Fruit fly (Drosophila melanogaster) whole organism, embryonic: ENCODE results near the gene ATPsynO.

Experiments used
- BEAF-32 ChIP-seq: fragments of 200-800 bp; sonication (Bioruptor generic); optimal IDR thresholded peaks from 3 replicates; lab custom pipeline; 2017; ENCODE audit warnings: missing biosample characterization, missing genetic modification characterization, mild to moderate bottlenecking, moderate library complexity, missing genetic modification reagents
- Blimp-1 ChIP-seq: fragments of 200-800 bp; sonication (Bioruptor generic); optimal IDR thresholded peaks from 3 replicates; lab custom pipeline; 2018; ENCODE audit warnings: missing biosample characterization, missing genetic modification characterization, mild to moderate bottlenecking, moderate library complexity, missing genetic modification reagents
- Bteb2 ChIP-seq: fragments of 200-800 bp; sonication (Bioruptor generic); optimal IDR thresholded peaks from 2 replicates; lab custom pipeline; 2016; ENCODE audit warnings: missing biosample characterization, missing genetic modification characterization
- CG10147 ChIP-seq: fragments of 200-800 bp; sonication (Bioruptor generic); optimal IDR thresholded peaks from 2 replicates; lab custom pipeline; 2019; ENCODE audit warnings: missing biosample characterization, mild to moderate bottlenecking, missing genetic modification characterization, moderate library complexity
- CG10274 ChIP-seq: fragments of 200-800 bp; sonication (Bioruptor generic); optimal IDR thresholded peaks from 3 replicates; lab custom pipeline; 2017; ENCODE audit warnings: missing biosample characterization, mild to moderate bottlenecking, missing genetic modification characterization
- CG10431 ChIP-seq: fragments of 200-800 bp; sonication (Bioruptor generic); optimal IDR thresholded peaks from 3 replicates; lab custom pipeline; 2018; ENCODE audit warnings: missing biosample characterization, mild to moderate bottlenecking, missing genetic modification characterization
- CG11456 ChIP-seq: fragments of 200-800 bp; sonication (Bioruptor generic); IDR thresholded peaks from 3 replicates; pipeline ENCODE4 v1.3.6; 2022; ENCODE audit warnings: missing biosample characterization, missing genetic modification characterization
- CG11696 ChIP-seq: fragments of 200-800 bp; sonication (Bioruptor generic); IDR thresholded peaks from 2 replicates; pipeline ENCODE4 v1.3.6; 2022; ENCODE audit warnings: missing biosample characterization, missing genetic modification characterization
- CG12219 ChIP-seq: fragments of 200-800 bp; sonication (Bioruptor generic); optimal IDR thresholded peaks from 3 replicates; lab custom pipeline; 2018; ENCODE audit warnings: missing biosample characterization, mild to moderate bottlenecking, missing genetic modification characterization
- CG13775 ChIP-seq: fragments of 200-800 bp; sonication (Bioruptor generic); optimal IDR thresholded peaks from 3 replicates; lab custom pipeline; 2017; ENCODE audit warnings: missing biosample characterization, mild to moderate bottlenecking, missing genetic modification characterization
- CG14441 ChIP-seq: fragments of 200-800 bp; sonication (Bioruptor generic); IDR thresholded peaks from 2 replicates; pipeline ENCODE4 v1.3.6; 2022; ENCODE audit warnings: missing biosample characterization, missing genetic modification characterization
- CG14860 ChIP-seq: fragments of 200-800 bp; sonication (Bioruptor generic); IDR thresholded peaks from 3 replicates; pipeline ENCODE4 v1.3.6; 2022; ENCODE audit warnings: missing biosample characterization, missing genetic modification characterization; ENCODE audit not compliant: partially characterized antibody
- CG15696 ChIP-seq: fragments of 200-800 bp; sonication (Bioruptor generic); optimal IDR thresholded peaks from 2 replicates; lab custom pipeline; 2019; ENCODE audit warnings: missing biosample characterization, mild to moderate bottlenecking, missing genetic modification characterization, moderate library complexity
- CG18764 ChIP-seq: fragments of 200-800 bp; sonication (Bioruptor generic); optimal IDR thresholded peaks from 3 replicates; lab custom pipeline; 2016; ENCODE audit warnings: missing biosample characterization, missing genetic modification characterization
- CG2199 ChIP-seq: fragments of 200-800 bp; sonication (Bioruptor generic); IDR thresholded peaks from 3 replicates; pipeline ENCODE4 v1.3.6; 2022; ENCODE audit warnings: missing biosample characterization, missing genetic modification characterization
- CG32532 ChIP-seq: fragments of 200-800 bp; sonication (Bioruptor generic); IDR thresholded peaks from 2 replicates; pipeline ENCODE4 v1.3.6; 2022; ENCODE audit warnings: missing biosample characterization, missing genetic modification characterization
- CG3407 ChIP-seq: fragments of 200-800 bp; sonication (Bioruptor generic); optimal IDR thresholded peaks from 2 replicates; lab custom pipeline; 2018; ENCODE audit warnings: missing biosample characterization, mild to moderate bottlenecking, missing genetic modification characterization
- CG4820 ChIP-seq: fragments of 200-800 bp; sonication (Bioruptor generic); optimal IDR thresholded peaks from 3 replicates; lab custom pipeline; 2016; ENCODE audit warnings: missing biosample characterization, missing genetic modification characterization
- CG6854 ChIP-seq: fragments of 200-800 bp; sonication (Bioruptor generic); optimal IDR thresholded peaks from 3 replicates; lab custom pipeline; 2017; ENCODE audit warnings: missing biosample characterization, mild to moderate bottlenecking, missing genetic modification characterization
- CG8924 ChIP-seq: fragments of 200-800 bp; optimal IDR thresholded peaks from 3 replicates; lab custom pipeline; 2019; ENCODE audit warnings: missing biosample characterization, mild to moderate bottlenecking, missing genetic modification characterization, moderate library complexity
- Dp ChIP-seq: fragments of 200-800 bp; sonication (Bioruptor generic); optimal IDR thresholded peaks from 2 replicates; lab custom pipeline; 2018; ENCODE audit warnings: missing biosample characterization, mild to moderate bottlenecking, missing genetic modification characterization, moderate library complexity
- Dref ChIP-seq: fragments of 200-800 bp; sonication (Bioruptor generic); IDR thresholded peaks from 2 replicates; pipeline ENCODE4 v1.3.6; 2022; ENCODE audit warnings: missing biosample characterization, missing genetic modification characterization
- H2.0 ChIP-seq: fragments of 200-800 bp; sonication (Bioruptor generic); IDR thresholded peaks from 2 replicates; pipeline ENCODE4 v1.3.6; 2022; ENCODE audit warnings: missing biosample characterization, missing genetic modification characterization
- HHEX ChIP-seq: fragments of 200-800 bp; sonication (Bioruptor generic); optimal IDR thresholded peaks from 3 replicates; lab custom pipeline; 2017; ENCODE audit warnings: missing biosample characterization, mild to moderate bottlenecking, missing genetic modification characterization, missing genetic modification reagents
- Hey ChIP-seq: fragments of 200-800 bp; sonication (Bioruptor generic); optimal IDR thresholded peaks from 3 replicates; lab custom pipeline; 2018; ENCODE audit warnings: missing biosample characterization, mild to moderate bottlenecking, missing genetic modification characterization
- NFAT ChIP-seq: fragments of 200-800 bp; sonication (Bioruptor generic); IDR thresholded peaks from 2 replicates; pipeline ENCODE4 v1.3.6; 2022; ENCODE audit warnings: missing biosample characterization, missing genetic modification characterization
- Pdp1 ChIP-seq, 2 experiments: fragments of 200-800 bp; sonication (Bioruptor generic); optimal IDR thresholded peaks; 3 replicates each; lab custom pipeline; 2016; ENCODE audit warnings: missing biosample characterization in 2 of 2, missing genetic modification characterization in 2 of 2, mild to moderate bottlenecking in 1 of 2, moderate library complexity in 1 of 2
- Trl ChIP-seq, 3 experiments: fragments of >200 bp in 2 of 3; fragments of 200-800 bp in 1 of 3; sonication (Bioruptor generic) in 1 of 3; optimal IDR thresholded peaks; 2 replicates in 1 of 3; 3 replicates in 2 of 3; lab custom pipeline; 2016 to 2017; ENCODE audit warnings: missing biosample characterization in 1 of 3, missing genetic modification characterization in 1 of 3
- bab2 ChIP-seq: fragments of 200-800 bp; sonication (Bioruptor generic); optimal IDR thresholded peaks from 2 replicates; lab custom pipeline; 2016; ENCODE audit warnings: missing biosample characterization, missing genetic modification characterization
- br ChIP-seq: fragments of >200 bp; optimal IDR thresholded peaks from 2 replicates; lab custom pipeline; 2017
- bsh ChIP-seq, 2 experiments: fragments of 200-800 bp; sonication (Bioruptor generic); optimal IDR thresholded peaks; 2 replicates each; lab custom pipeline; 2017 to 2018; ENCODE audit warnings: mild to moderate bottlenecking in 2 of 2, missing biosample characterization in 2 of 2, missing genetic modification characterization in 2 of 2, moderate library complexity in 1 of 2
- cad ChIP-seq: fragments of >200 bp; optimal IDR thresholded peaks from 2 replicates; lab custom pipeline; 2017; ENCODE audit warnings: missing biosample characterization, missing genetic modification characterization
- crol ChIP-seq: fragments of 200-800 bp; sonication (Bioruptor generic); IDR thresholded peaks from 2 replicates; pipeline ENCODE4 v1.3.6; 2022; ENCODE audit warnings: missing biosample characterization, missing genetic modification characterization
- dati ChIP-seq: fragments of 200-800 bp; sonication (Bioruptor generic); IDR thresholded peaks from 2 replicates; pipeline ENCODE4 v1.3.6; 2022; ENCODE audit warnings: missing biosample characterization, missing genetic modification characterization
- en ChIP-seq: fragments of 200-800 bp; sonication (Bioruptor generic); optimal IDR thresholded peaks from 2 replicates; lab custom pipeline; 2016; ENCODE audit warnings: missing biosample characterization, missing genetic modification characterization
- grn ChIP-seq: fragments of 200-800 bp; sonication (Bioruptor generic); optimal IDR thresholded peaks from 3 replicates; lab custom pipeline; 2017; ENCODE audit warnings: missing biosample characterization, missing genetic modification characterization
- hb ChIP-seq: fragments of 200-800 bp; sonication (Bioruptor generic); IDR thresholded peaks from 3 replicates; pipeline ENCODE4 v1.3.6; 2022; ENCODE audit warnings: missing biosample characterization, missing genetic modification characterization; ENCODE audit not compliant: partially characterized antibody
- jigr1 ChIP-seq: fragments of 200-800 bp; sonication (Bioruptor generic); IDR thresholded peaks from 3 replicates; pipeline ENCODE4 v1.3.6; 2022; ENCODE audit warnings: missing biosample characterization, missing genetic modification characterization
- jumu ChIP-seq: fragments of 200-800 bp; sonication (Bioruptor generic); optimal IDR thresholded peaks from 3 replicates; lab custom pipeline; 2016; ENCODE audit warnings: missing biosample characterization, missing genetic modification characterization
- pan ChIP-seq, 4 experiments: fragments of >200 bp in 3 of 4; fragments of 200-800 bp in 1 of 4; sonication (Bioruptor generic) in 1 of 4; optimal IDR thresholded peaks in 3 of 4; IDR thresholded peaks in 1 of 4; 2 replicates each; pipeline versions ENCODE4 v1.3.6 to Lab custom; 2017 to 2022; ENCODE audit warnings: missing biosample characterization in 2 of 4, missing genetic modification characterization in 2 of 4, mixed read lengths in 1 of 4
- psq ChIP-seq: fragments of 200-800 bp; sonication (Bioruptor generic); optimal IDR thresholded peaks from 2 replicates; lab custom pipeline; 2017; ENCODE audit warnings: missing biosample characterization, missing genetic modification characterization
- sd ChIP-seq: fragments of 200-800 bp; sonication (Bioruptor generic); optimal IDR thresholded peaks from 3 replicates; lab custom pipeline; 2018; ENCODE audit warnings: missing biosample characterization, mild to moderate bottlenecking, missing genetic modification characterization, moderate library complexity
- sisA ChIP-seq: fragments of 200-800 bp; sonication (Bioruptor generic); IDR thresholded peaks from 2 replicates; pipeline ENCODE4 v1.3.6; 2022; ENCODE audit warnings: missing biosample characterization, missing genetic modification characterization
- slp2 ChIP-seq: fragments of 200-800 bp; sonication (Bioruptor generic); optimal IDR thresholded peaks from 2 replicates; lab custom pipeline; 2016; ENCODE audit warnings: missing biosample characterization, missing genetic modification characterization
- sob ChIP-seq: fragments of 200-800 bp; sonication (Bioruptor generic); IDR thresholded peaks from 2 replicates; pipeline ENCODE4 v1.3.6; 2022; ENCODE audit warnings: missing biosample characterization, missing genetic modification characterization
- stwl ChIP-seq: fragments of 200-800 bp; sonication (Bioruptor generic); optimal IDR thresholded peaks from 3 replicates; lab custom pipeline; 2018; ENCODE audit warnings: missing biosample characterization, mild to moderate bottlenecking, missing genetic modification characterization, moderate library complexity
- tgo ChIP-seq: fragments of 200-800 bp; sonication (Bioruptor generic); IDR thresholded peaks from 3 replicates; pipeline ENCODE4 v1.3.6; 2022; ENCODE audit warnings: missing biosample characterization, missing genetic modification characterization
- toy ChIP-seq: fragments of 200-800 bp; sonication (Bioruptor generic); IDR thresholded peaks from 2 replicates; pipeline ENCODE4 v1.3.6; 2022; ENCODE audit warnings: missing biosample characterization, missing genetic modification characterization
- unpg ChIP-seq: fragments of 200-800 bp; sonication (Bioruptor generic); optimal IDR thresholded peaks from 3 replicates; lab custom pipeline; 2018; ENCODE audit warnings: missing biosample characterization, mild to moderate bottlenecking, missing genetic modification characterization, moderate library complexity
- usp ChIP-seq: fragments of >200 bp; optimal IDR thresholded peaks from 2 replicates; lab custom pipeline; 2017; ENCODE audit warnings: missing biosample characterization, missing genetic modification characterization
- zfh1 ChIP-seq: fragments of 200-800 bp; sonication (Bioruptor generic); IDR thresholded peaks from 3 replicates; pipeline ENCODE4 v1.3.6; 2022; ENCODE audit warnings: missing biosample characterization, missing genetic modification characterization

The ATPsynO gene

DNA sequence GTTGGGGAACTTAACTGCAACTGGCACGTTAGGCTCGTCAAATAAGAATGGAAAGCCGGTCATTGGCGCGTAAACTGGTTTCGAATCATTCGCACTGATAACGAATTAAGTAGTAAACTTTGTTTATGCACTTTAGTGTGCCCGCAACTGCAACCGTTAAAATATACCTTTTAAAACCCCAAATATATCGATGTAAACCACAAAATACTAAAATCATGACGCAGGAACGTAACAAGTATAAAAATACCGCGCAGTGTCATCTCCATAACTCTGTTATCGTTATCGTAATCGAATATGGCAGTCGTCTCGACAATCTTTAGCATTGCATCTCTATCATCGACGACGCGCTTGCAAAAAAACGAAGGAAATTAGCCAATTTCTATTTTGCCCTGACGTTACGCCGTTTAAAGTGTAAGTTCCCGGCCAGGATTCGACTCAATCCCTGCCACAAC is 40.1 kb upstream of the ATPsynO start, which contains the start of the genes CG31344 and Caf1-55 (continued):
- TF ChIP-seq HHEX (GFP tag; lab: Kevin White, UChicago) = no peak
- TF ChIP-seq Pdp1 (GFP tag; optimal IDR thresholded peaks at IDR 0.05; lab: Kevin White, UChicago) = peak in 1 of 2 experiments; percentile 60
- TF ChIP-seq CG18764 (GFP tag; lab: Kevin White, UChicago) = no peak
- TF ChIP-seq CG11456 (GFP tag; lab: Robert Waterston, UW) = no peak
- TF ChIP-seq Trl (optimal IDR thresholded peaks at IDR 0.05; lab: Kevin White, UChicago) = no peak
- no peak for TF ChIP-seq Trl (GFP tag; optimal IDR thresholded peaks at IDR 0.05; lab: Kevin White, UChicago)
- TF ChIP-seq cad (GFP tag; lab: Kevin White, UChicago) = no peak
- TF ChIP-seq CG10274 (GFP tag; lab: Kevin White, UChicago) = no peak
- TF ChIP-seq CG6854 (GFP tag; lab: Kevin White, UChicago) = no peak
- no peak for TF ChIP-seq jigr1
- peak; percentile 9 for TF ChIP-seq jumu (GFP tag; lab: Kevin White, UChicago)
- no peak for TF ChIP-seq slp2 (GFP tag; lab: Kevin White, UChicago)
- TF ChIP-seq CG8924 (tag; lab: Kevin White, UChicago) = peak; percentile 38
- TF ChIP-seq Hey (tag; lab: Kevin White, UChicago) = no peak
- TF ChIP-seq CG11696 (GFP tag; lab: Robert Waterston, UW) = no peak
- no peak for TF ChIP-seq sob (GFP tag; lab: Robert Waterston, UW)
- TF ChIP-seq Bteb2 (GFP tag; lab: Kevin White, UChicago) = peak; percentile 8
- TF ChIP-seq toy (GFP tag; lab: Robert Waterston, UW) = no peak
- no peak for TF ChIP-seq CG4820
- TF ChIP-seq stwl = peak; percentile 69
- no peak for TF ChIP-seq CG10431 (GFP tag; lab: Kevin White, UChicago)
- TF ChIP-seq crol (GFP tag; lab: Robert Waterston, UW) = no peak
- TF ChIP-seq dati (GFP tag; lab: Robert Waterston, UW) = no peak
- no peak for TF ChIP-seq zfh1 (GFP tag; lab: Robert Waterston, UW)
- TF ChIP-seq CG12219 = no peak
- no peak for TF ChIP-seq Blimp-1
- no peak for TF ChIP-seq psq (GFP tag; lab: Kevin White, UChicago)
- peak; percentile 61; the same call in 1 of the 3 replicates for TF ChIP-seq hb (GFP tag; lab: Robert Waterston, UW)
- no peak for TF ChIP-seq bab2
- TF ChIP-seq CG2199 (GFP tag; lab: Robert Waterston, UW) = no peak
- no peak for TF ChIP-seq bsh (GFP tag; optimal IDR thresholded peaks at IDR 0.05; lab: Kevin White, UChicago)
- no peak for TF ChIP-seq en (GFP tag; lab: Kevin White, UChicago)
- TF ChIP-seq sd (tag; lab: Kevin White, UChicago) = no peak
- TF ChIP-seq CG32532 (GFP tag; lab: Robert Waterston, UW) = no peak
- no peak for TF ChIP-seq NFAT (GFP tag; lab: Robert Waterston, UW)
- no peak for TF ChIP-seq usp (GFP tag; lab: Kevin White, UChicago)
- TF ChIP-seq CG13775 (GFP tag; lab: Kevin White, UChicago) = no peak
- TF ChIP-seq Dref (GFP tag; lab: Robert Waterston, UW) = peak; percentile 92
- TF ChIP-seq H2.0 (GFP tag; lab: Robert Waterston, UW) = no peak
- TF ChIP-seq unpg (GFP tag; lab: Kevin White, UChicago) = no peak
- no peak for TF ChIP-seq br (lab: Kevin White, UChicago)
- no peak for TF ChIP-seq CG14441 (GFP tag; lab: Robert Waterston, UW)
- TF ChIP-seq tgo = no peak
- TF ChIP-seq sisA (GFP tag; lab: Robert Waterston, UW) = no peak
- TF ChIP-seq BEAF-32 (GFP tag; lab: Kevin White, UChicago) = peak; percentile 81
- no peak for TF ChIP-seq pan (optimal IDR thresholded peaks at IDR 0.05; lab: Kevin White, UChicago)
- no peak for TF ChIP-seq pan (GFP tag; optimal IDR thresholded peaks at IDR 0.05 in 1 of 2, IDR thresholded peaks at IDR 0.05 in 1 of 2)
- no peak for TF ChIP-seq CG3407 (GFP tag; lab: Kevin White, UChicago)
- TF ChIP-seq CG14860 (GFP tag; lab: Robert Waterston, UW) = peak; percentile 61; the same call in 2 of the 3 replicates
- TF ChIP-seq CG15696 (tag; lab: Kevin White, UChicago) = no peak
- peak; percentile 31 for TF ChIP-seq grn (GFP tag; lab: Kevin White, UChicago)
- TF ChIP-seq CG10147 (GFP tag; lab: Kevin White, UChicago) = no peak
- peak; percentile 77 for TF ChIP-seq Dp (GFP tag; lab: Kevin White, UChicago)
